Worm (Caenorhabditis elegans) whole organism, L1 larva: ENCODE measurements around the gene ZK1320.3.

ENCODE experiments used
- C04F5.9 ChIP-seq: sonication (generic microtip); optimal IDR thresholded peaks from 2 replicates; lab custom pipeline; 2016; ENCODE audit warnings: missing genetic modification characterization, missing compliant biosample characterization
- C16A3.4 ChIP-seq: fragments of 150-350 bp; optimal IDR thresholded peaks from 2 replicates; lab custom pipeline; 2014; ENCODE audit warnings: missing biosample characterization, missing genetic modification characterization
- Y116A8C.19 ChIP-seq: sonication (generic microtip); optimal IDR thresholded peaks from 2 replicates; lab custom pipeline; 2016; ENCODE audit warnings: missing compliant biosample characterization, missing genetic modification characterization, borderline replicate concordance
- aha-1 ChIP-seq: fragments of 150-350 bp; optimal IDR thresholded peaks from 2 replicates; lab custom pipeline; 2014; ENCODE audit warnings: missing biosample characterization, missing genetic modification characterization
- alr-1 ChIP-seq: fragments of 200-800 bp; sonication (Bioruptor generic); optimal IDR thresholded peaks from 2 replicates; lab custom pipeline; 2018; ENCODE audit warnings: borderline replicate concordance, mild to moderate bottlenecking, missing genetic modification characterization, missing compliant biosample characterization
- aly-2 ChIP-seq: fragments of 150-350 bp; optimal IDR thresholded peaks from 2 replicates; lab custom pipeline; 2014; ENCODE audit warnings: missing biosample characterization, missing genetic modification characterization
- ama-1 ChIP-seq: fragments of 150-350 bp; optimal IDR thresholded peaks from 2 replicates; lab custom pipeline; 2014
- ceh-82 ChIP-seq, 3 experiments: fragments of 150-350 bp in 1 of 3; sonication (generic microtip) in 2 of 3; optimal IDR thresholded peaks; 2 replicates each; lab custom pipeline; 2014 to 2017; ENCODE audit warnings: missing biosample characterization in 3 of 3, missing genetic modification characterization in 3 of 3
- ceh-88 ChIP-seq: fragments of 200-800 bp; sonication (Bioruptor generic); IDR thresholded peaks from 2 replicates; pipeline ENCODE4 v1.3.6; 2022; ENCODE audit warnings: missing genetic modification characterization, missing compliant biosample characterization
- ces-1 ChIP-seq: fragments of 150-350 bp; optimal IDR thresholded peaks from 2 replicates; lab custom pipeline; 2014; ENCODE audit warnings: missing biosample characterization, missing genetic modification reagents, missing genetic modification characterization
- efl-1 ChIP-seq, 4 experiments: fragments of 150-350 bp; optimal IDR thresholded peaks in 3 of 4; peaks in 1 of 4; 1 replicate in 1 of 4; 2 replicates in 3 of 4; lab custom pipeline; 2014; ENCODE audit warnings: missing biosample characterization in 2 of 4, missing genetic modification characterization in 2 of 4, missing genetic modification reagents in 2 of 4
- egl-13 ChIP-seq: sonication (generic microtip); optimal IDR thresholded peaks from 2 replicates; lab custom pipeline; 2016; ENCODE audit warnings: missing genotype, missing genetic modification reagents, missing genetic modification characterization, missing compliant biosample characterization
- egl-27 ChIP-seq, 2 experiments: fragments of 150-350 bp in 1 of 2; sonication (generic microtip); optimal IDR thresholded peaks; 3 replicates each; lab custom pipeline; 2017 to 2018; ENCODE audit warnings: missing biosample characterization in 2 of 2, missing genetic modification characterization in 2 of 2, missing genetic modification reagents in 2 of 2
- elt-3 ChIP-seq, 6 experiments: fragments of 150-350 bp in 1 of 6; sonication (generic microtip); optimal IDR thresholded peaks; 2 replicates each; lab custom pipeline; 2017 to 2018; ENCODE audit warnings: missing biosample characterization in 6 of 6, missing genetic modification characterization in 6 of 6, inconsistent platforms in 1 of 6
- fkh-10 ChIP-seq: sonication (generic microtip); optimal IDR thresholded peaks from 2 replicates; lab custom pipeline; 2017; ENCODE audit warnings: missing biosample characterization, missing genetic modification reagents, missing genetic modification characterization
- fkh-8 ChIP-seq: sonication (generic microtip); optimal IDR thresholded peaks from 2 replicates; lab custom pipeline; 2016; ENCODE audit warnings: mild to moderate bottlenecking, missing genetic modification characterization, missing compliant biosample characterization
- hlh-17 ChIP-seq: fragments of 200-800 bp; sonication (Bioruptor generic); optimal IDR thresholded peaks from 2 replicates; lab custom pipeline; 2018; ENCODE audit warnings: missing genetic modification characterization, mild to moderate bottlenecking, missing compliant biosample characterization, moderate library complexity, borderline replicate concordance
- hlh-4 ChIP-seq: sonication (generic microtip); optimal IDR thresholded peaks from 2 replicates; lab custom pipeline; 2016; ENCODE audit warnings: mild to moderate bottlenecking, missing genetic modification characterization, missing compliant biosample characterization
- hpl-2 ChIP-seq: fragments of 150-350 bp; optimal IDR thresholded peaks from 2 replicates; lab custom pipeline; 2014; ENCODE audit warnings: missing biosample characterization, missing genetic modification reagents, missing genetic modification characterization
- irx-1 ChIP-seq: sonication (generic microtip); optimal IDR thresholded peaks from 2 replicates; lab custom pipeline; 2016; ENCODE audit warnings: missing genetic modification characterization, missing compliant biosample characterization
- isw-1 ChIP-seq: fragments of 200-800 bp; sonication (Bioruptor generic); IDR thresholded peaks from 2 replicates; pipeline ENCODE4 v1.3.6; 2022; ENCODE audit warnings: missing genetic modification characterization, missing compliant biosample characterization
- lin-13 ChIP-seq: fragments of 150-350 bp; optimal IDR thresholded peaks from 2 replicates; lab custom pipeline; 2014; ENCODE audit warnings: missing biosample characterization, missing genetic modification reagents, missing genetic modification characterization
- lin-35 ChIP-seq, 2 experiments: fragments of 150-350 bp; optimal IDR thresholded peaks; 2 replicates each; lab custom pipeline; 2014; ENCODE audit warnings: missing biosample characterization in 2 of 2, missing genetic modification characterization in 2 of 2, missing genetic modification reagents in 2 of 2
- lir-3 ChIP-seq: sonication (generic microtip); optimal IDR thresholded peaks from 2 replicates; lab custom pipeline; 2016; ENCODE audit warnings: mild to moderate bottlenecking, missing genetic modification characterization, moderate library complexity, missing compliant biosample characterization; ENCODE audit not compliant: poor library complexity
- lsy-2 ChIP-seq, 2 experiments: fragments of 150-350 bp; optimal IDR thresholded peaks; 2 replicates each; lab custom pipeline; 2014; ENCODE audit warnings: missing biosample characterization in 2 of 2, missing genetic modification characterization in 2 of 2
- mab-9 ChIP-seq: fragments of 200-800 bp; sonication (Bioruptor generic); IDR thresholded peaks from 2 replicates; pipeline ENCODE4 v1.3.6; 2022; ENCODE audit warnings: missing genetic modification reagents, missing genetic modification characterization, missing compliant biosample characterization
- mdl-1 ChIP-seq, 2 experiments: fragments of 150-350 bp; optimal IDR thresholded peaks; 2 replicates each; lab custom pipeline; 2014 to 2017; ENCODE audit warnings: missing biosample characterization in 2 of 2, missing genetic modification characterization in 2 of 2, inconsistent platforms in 1 of 2
- mef-2 ChIP-seq: fragments of 150-350 bp; optimal IDR thresholded peaks from 2 replicates; lab custom pipeline; 2014; ENCODE audit warnings: missing biosample characterization, missing genetic modification characterization
- mep-1 ChIP-seq: fragments of 150-350 bp; optimal IDR thresholded peaks from 2 replicates; lab custom pipeline; 2014; ENCODE audit warnings: missing biosample characterization, missing genetic modification characterization
- nhr-11 ChIP-seq: fragments of 150-350 bp; optimal IDR thresholded peaks from 2 replicates; lab custom pipeline; 2014; ENCODE audit warnings: missing biosample characterization, missing genetic modification characterization
- nhr-19 ChIP-seq: fragments of 200-800 bp; sonication (Bioruptor generic); conservative IDR thresholded peaks from 2 replicates; pipeline ENCODE4 v1.3.6; 2022; ENCODE audit warnings: missing genetic modification characterization, missing compliant biosample characterization
- nhr-20 ChIP-seq: sonication (generic microtip); optimal IDR thresholded peaks from 2 replicates; lab custom pipeline; 2016; ENCODE audit warnings: mild to moderate bottlenecking, missing genetic modification characterization, missing compliant biosample characterization
- nhr-28 ChIP-seq: fragments of 150-350 bp; optimal IDR thresholded peaks from 2 replicates; lab custom pipeline; 2014; ENCODE audit warnings: missing biosample characterization, missing genetic modification characterization
- nhr-47 ChIP-seq: sonication (generic microtip); optimal IDR thresholded peaks from 2 replicates; lab custom pipeline; 2016; ENCODE audit warnings: mild to moderate bottlenecking, missing genetic modification characterization, moderate library complexity, missing compliant biosample characterization
- nhr-71 ChIP-seq: sonication (generic microtip); optimal IDR thresholded peaks from 2 replicates; lab custom pipeline; 2016; ENCODE audit warnings: mild to moderate bottlenecking, missing genetic modification characterization, moderate library complexity, missing compliant biosample characterization
- nhr-77 ChIP-seq: fragments of 150-350 bp; optimal IDR thresholded peaks from 2 replicates; lab custom pipeline; 2014; ENCODE audit warnings: missing biosample characterization, missing genetic modification characterization
- nhr-85 ChIP-seq: sonication (generic microtip); peaks from one replicate; lab custom pipeline; 2016; ENCODE audit warnings: missing genetic modification characterization, inconsistent platforms, missing compliant biosample characterization
- pax-3 ChIP-seq: fragments of 200-800 bp; sonication (Bioruptor generic); optimal IDR thresholded peaks from 2 replicates; lab custom pipeline; 2018; ENCODE audit warnings: mild to moderate bottlenecking, missing genetic modification characterization, moderate library complexity, missing compliant biosample characterization
- skn-1 ChIP-seq: fragments of 150-350 bp; optimal IDR thresholded peaks from 2 replicates; lab custom pipeline; 2014; ENCODE audit warnings: missing biosample characterization, missing genetic modification characterization
- snpc-4 ChIP-seq: fragments of 150-350 bp; optimal IDR thresholded peaks from 2 replicates; lab custom pipeline; 2014; ENCODE audit warnings: missing biosample characterization, missing genetic modification characterization
- snu-23 ChIP-seq: sonication (generic microtip); optimal IDR thresholded peaks from 2 replicates; lab custom pipeline; 2016; ENCODE audit warnings: missing genetic modification characterization, missing compliant biosample characterization
- sox-4 ChIP-seq: sonication (generic microtip); optimal IDR thresholded peaks from 2 replicates; lab custom pipeline; 2016; ENCODE audit warnings: missing genetic modification characterization, missing compliant biosample characterization
- sup-37 ChIP-seq: fragments of 200-800 bp; sonication (Bioruptor generic); optimal IDR thresholded peaks from 2 replicates; lab custom pipeline; 2018; ENCODE audit warnings: mild to moderate bottlenecking, missing genetic modification characterization, missing compliant biosample characterization
- swsn-7 ChIP-seq: sonication (generic microtip); optimal IDR thresholded peaks from 2 replicates; lab custom pipeline; 2016; ENCODE audit warnings: missing genetic modification characterization, missing compliant biosample characterization
- tbx-2 ChIP-seq: sonication (generic microtip); optimal IDR thresholded peaks from 2 replicates; lab custom pipeline; 2016; ENCODE audit warnings: missing genetic modification characterization, missing compliant biosample characterization
- unc-130 ChIP-seq: fragments of 150-350 bp; optimal IDR thresholded peaks from 2 replicates; lab custom pipeline; 2017; ENCODE audit warnings: missing biosample characterization, missing genetic modification characterization, inconsistent platforms
- unc-30 ChIP-seq: sonication (generic microtip); optimal IDR thresholded peaks from 2 replicates; lab custom pipeline; 2017; ENCODE audit warnings: missing biosample characterization, missing genetic modification characterization
- unc-62 ChIP-seq: fragments of 150-350 bp; optimal IDR thresholded peaks from 2 replicates; lab custom pipeline; 2014; ENCODE audit warnings: missing biosample characterization, missing genetic modification reagents, missing genetic modification characterization
- unc-98 ChIP-seq: fragments of 200-800 bp; sonication (Bioruptor generic); IDR thresholded peaks from 2 replicates; pipeline ENCODE4 v1.3.6; 2022; ENCODE audit warnings: missing genetic modification characterization, missing compliant biosample characterization
- vab-15 ChIP-seq: sonication (generic microtip); optimal IDR thresholded peaks from 2 replicates; lab custom pipeline; 2017; ENCODE audit warnings: missing genotype, mild to moderate bottlenecking, missing genetic modification characterization, missing compliant biosample characterization
- xbp-1 ChIP-seq: sonication (generic microtip); optimal IDR thresholded peaks from 2 replicates; lab custom pipeline; 2016; ENCODE audit warnings: missing genetic modification characterization, missing compliant biosample characterization
- zag-1 ChIP-seq: fragments of 150-350 bp; optimal IDR thresholded peaks from 2 replicates; lab custom pipeline; 2014; ENCODE audit warnings: missing biosample characterization, missing genetic modification characterization
- ztf-4 ChIP-seq: fragments of 150-350 bp; optimal IDR thresholded peaks from 2 replicates; lab custom pipeline; 2014; ENCODE audit warnings: missing biosample characterization, missing genetic modification characterization

The ZK1320.3 gene

ce11 chrII:9646122-9646555 lies 14.1 kb downstream of the ZK1320.3 start (continued):
- TF ChIP-seq ceh-88 (no peak), isw-1 (peak; percentile 6; the same call in 1 of the 2 replicates), C04F5.9 (tag; lab: Kevin White, UChicago) (no peak), snpc-4 (no peak), lin-13 (GFP tag; lab: Kevin White, UChicago) (peak; percentile 29), lin-35 (GFP tag; optimal IDR thresholded peaks at IDR 0.05; lab: Kevin White, UChicago) (peak; percentile 52 to 68), hlh-4 (tag; lab: Kevin White, UChicago) (no peak), unc-62 (GFP tag; lab: Kevin White, UChicago) (no peak), sup-37 (GFP tag; lab: Kevin White, UChicago) (no peak), unc-130 (tag; lab: Kevin White, UChicago) (no peak), unc-30 (tag; lab: Kevin White, UChicago) (no peak), hpl-2 (GFP tag; lab: Kevin White, UChicago) (no peak), ces-1 (GFP tag; lab: Kevin White, UChicago) (no peak), fkh-8 (tag; lab: Kevin White, UChicago) (peak; percentile 23), ama-1 (lab: Kevin White, UChicago) (peak; percentile 82), skn-1 (tag; lab: Kevin White, UChicago) (peak; percentile 56), egl-13 (no peak), unc-98 (GFP tag; lab: Robert Waterston, UW) (no peak), egl-27 (tag; optimal IDR thresholded peaks at IDR 0.05; lab: Kevin White, UChicago) (no peak), snu-23 (GFP tag; lab: Kevin White, UChicago) (peak; percentile 78), efl-1 (optimal IDR thresholded peaks at IDR 0.05; lab: Kevin White, UChicago) (peak; percentile 70 to 76), efl-1 (GFP tag; optimal IDR thresholded peaks at IDR 0.05 in 1 of 2; lab: Kevin White, UChicago) (peak; percentile 9 to 86), lir-3 (tag; lab: Kevin White, UChicago) (peak; percentile 40), mdl-1 (tag; optimal IDR thresholded peaks at IDR 0.05; lab: Kevin White, UChicago) (peak in 1 of 2 experiments; percentile 75), C16A3.4 (tag; lab: Kevin White, UChicago) (peak; percentile 15), lsy-2 (tag; optimal IDR thresholded peaks at IDR 0.05; lab: Kevin White, UChicago) (peak; percentile 70 to 82), fkh-10 (GFP tag; lab: Kevin White, UChicago) (no peak), nhr-19 (GFP tag; lab: Robert Waterston, UW) (peak; percentile 60), zag-1 (tag; lab: Kevin White, UChicago) (no peak), irx-1 (peak; percentile 41), elt-3 (tag; optimal IDR thresholded peaks at IDR 0.05; lab: Kevin White, UChicago) (peak in 2 of 6 experiments; percentile 33 to 59), nhr-11 (tag; lab: Kevin White, UChicago) (peak; percentile 56), pax-3 (tag; lab: Kevin White, UChicago) (peak; percentile 34), tbx-2 (tag; lab: Kevin White, UChicago) (peak; percentile 63), nhr-47 (tag; lab: Kevin White, UChicago) (peak; percentile 60), sox-4 (tag; lab: Kevin White, UChicago) (no peak), Y116A8C.19 (tag; lab: Kevin White, UChicago) (no peak), mep-1 (tag; lab: Kevin White, UChicago) (peak; percentile 90), mab-9 (no peak), nhr-85 (tag; lab: Kevin White, UChicago) (peak; percentile 90), hlh-17 (no peak), nhr-71 (tag; lab: Kevin White, UChicago) (peak; percentile 83), ztf-4 (tag; lab: Kevin White, UChicago) (peak; percentile 68), ceh-82 (tag; optimal IDR thresholded peaks at IDR 0.05; lab: Kevin White, UChicago) (peak; percentile 37 to 74 (median 44)), mef-2 (tag; lab: Kevin White, UChicago) (no peak), aha-1 (tag; lab: Kevin White, UChicago) (no peak), vab-15 (peak; percentile 65), nhr-20 (tag; lab: Kevin White, UChicago) (peak; percentile 94), swsn-7 (peak; percentile 70), nhr-28 (tag; lab: Kevin White, UChicago) (no peak), alr-1 (tag; lab: Kevin White, UChicago) (no peak), xbp-1 (peak; percentile 55), aly-2 (tag; lab: Kevin White, UChicago) (no peak), nhr-77 (tag; lab: Kevin White, UChicago) (peak; percentile 59)
